Worm (Caenorhabditis elegans): ENCODE results near the gene fbxa-194.

fbxa-194 gene

ce11 chrV:19733728-19734127 lies 44.8 kb downstream of the fbxa-194 start:
- TF ChIP-seq tra-4 (tag; optimal IDR thresholded peaks at IDR 0.05) (no peak), pes-1 (GFP tag; IDR thresholded peaks at IDR 0.05) (peak; percentile 54; the same call in 1 of the 2 replicates), F13C5.2 (tag; optimal IDR thresholded peaks at IDR 0.05) (no peak), flt-1 (GFP tag; IDR thresholded peaks at IDR 0.05) (no peak), hnd-1 (tag; optimal IDR thresholded peaks at IDR 0.05) (no peak)

DNA sequence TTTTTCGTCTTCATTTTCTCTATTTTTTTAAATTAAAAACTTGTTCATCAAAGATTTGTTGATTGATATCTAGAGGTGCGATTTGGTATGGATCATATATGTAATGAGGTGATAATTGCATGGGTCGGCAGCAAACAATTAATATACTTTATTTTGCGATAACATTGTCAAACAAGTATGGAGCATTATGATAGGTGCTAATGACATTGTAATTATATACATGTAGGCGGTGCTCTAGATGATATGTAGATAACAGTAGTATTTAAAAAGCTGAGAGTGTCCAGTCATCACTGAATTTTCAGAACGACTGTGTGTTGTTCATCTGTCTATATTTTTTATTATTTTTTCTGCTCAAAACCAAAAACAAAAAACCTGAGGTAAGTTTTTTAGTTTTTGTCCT lies 48.2 kb downstream of the fbxa-194 start, which contains the start of gene Y116F11A.1:
Y116F11A.1 (plus strand) TSS at position 301 of the 400 bp plus-strand sequence.
- TF ChIP-seq ceh-36 (tag; optimal IDR thresholded peaks at IDR 0.05) (no peak), hmbx-1 (tag; optimal IDR thresholded peaks at IDR 0.05) (no peak), flt-1 (GFP tag; IDR thresholded peaks at IDR 0.05) (no peak)

DNA sequence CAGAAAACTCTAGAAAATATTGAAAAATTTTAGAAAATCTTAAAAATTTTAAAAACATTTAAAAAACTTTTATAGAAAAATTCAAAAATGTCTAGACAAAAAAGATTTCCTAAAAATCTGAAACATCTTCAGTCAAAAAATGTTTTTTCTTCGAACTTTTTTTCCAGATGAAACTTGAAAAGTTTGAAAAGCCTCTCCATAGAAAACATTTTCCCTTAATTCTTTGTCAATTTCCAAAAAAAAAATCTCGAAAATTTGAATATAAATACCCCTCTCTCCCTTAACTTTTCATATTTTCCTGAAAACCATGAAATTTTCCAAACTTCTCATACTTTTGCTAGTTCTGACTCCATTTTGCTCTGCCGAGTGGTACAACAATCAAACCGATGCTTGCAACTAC lies 49.8 kb downstream of the fbxa-194 start, which contains the start of gene Y116F11A.3:
Y116F11A.3 (plus strand) TSS at position 301 of the 400 bp plus-strand sequence.
- no peak for TF ChIP-seq ets-7 (tag; optimal IDR thresholded peaks at IDR 0.05)
- TF ChIP-seq hnd-1 (tag; optimal IDR thresholded peaks at IDR 0.05) = no peak

DNA sequence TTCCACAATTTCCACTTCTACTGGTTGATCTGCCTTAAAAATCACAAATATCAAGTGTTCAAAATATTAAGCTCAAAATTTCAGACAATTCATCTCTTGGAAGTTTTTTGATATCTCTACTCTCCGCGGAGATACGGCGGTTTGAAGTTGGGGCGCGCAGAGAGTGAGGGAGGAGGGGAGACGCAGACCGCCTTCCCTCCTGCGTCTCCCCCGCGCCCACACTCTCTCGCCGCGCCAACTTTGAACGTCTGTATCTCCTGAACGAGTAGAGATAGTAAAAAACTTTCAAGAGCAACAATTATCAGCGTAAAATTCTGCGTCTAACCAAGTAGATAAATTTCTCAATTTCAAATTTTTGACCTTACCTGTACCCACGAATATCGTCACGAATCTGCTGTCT lies 50.5 kb downstream of the fbxa-194 start:
- TF ChIP-seq ceh-36 (tag; optimal IDR thresholded peaks at IDR 0.05) (no peak), B0310.2 (tag; optimal IDR thresholded peaks at IDR 0.05) (no peak), tra-4 (tag; optimal IDR thresholded peaks at IDR 0.05) (no peak)

Measured in whole organism, early embryonic.